Fruit fly (Drosophila melanogaster) whole organism, embryonic: ENCODE data around the gene Gycalpha99B.

ENCODE experiments used
- Atf-2 ChIP-seq: fragments of 200-800 bp; sonication (Bioruptor generic); optimal IDR thresholded peaks from 2 replicates; lab custom pipeline; 2016; ENCODE audit warnings: missing biosample characterization, missing genetic modification characterization
- B-H2 ChIP-seq: fragments of 200-800 bp; sonication (Bioruptor generic); optimal IDR thresholded peaks from 2 replicates; lab custom pipeline; 2018; ENCODE audit warnings: missing biosample characterization, mild to moderate bottlenecking, missing genetic modification characterization
- CG10147 ChIP-seq: fragments of 200-800 bp; sonication (Bioruptor generic); optimal IDR thresholded peaks from 2 replicates; lab custom pipeline; 2019; ENCODE audit warnings: missing biosample characterization, mild to moderate bottlenecking, missing genetic modification characterization, moderate library complexity
- CG10543 ChIP-seq: fragments of 200-800 bp; sonication (Bioruptor generic); optimal IDR thresholded peaks from 3 replicates; lab custom pipeline; 2017; ENCODE audit warnings: missing biosample characterization, mild to moderate bottlenecking, missing genetic modification characterization, moderate library complexity
- CG12155 ChIP-seq: fragments of 200-800 bp; sonication (Bioruptor generic); optimal IDR thresholded peaks from 3 replicates; lab custom pipeline; 2016; ENCODE audit warnings: missing biosample characterization, missing genetic modification characterization
- CG13775 ChIP-seq: fragments of 200-800 bp; sonication (Bioruptor generic); optimal IDR thresholded peaks from 3 replicates; lab custom pipeline; 2017; ENCODE audit warnings: missing biosample characterization, mild to moderate bottlenecking, missing genetic modification characterization
- CG14710 ChIP-seq: fragments of 200-800 bp; sonication (Bioruptor generic); optimal IDR thresholded peaks from 3 replicates; lab custom pipeline; 2019; ENCODE audit warnings: missing biosample characterization, mild to moderate bottlenecking, missing genetic modification characterization, moderate library complexity
- CG32767 ChIP-seq: fragments of 200-800 bp; sonication (Bioruptor generic); IDR thresholded peaks from 2 replicates; pipeline ENCODE4 v1.3.6; 2022; ENCODE audit warnings: missing biosample characterization, missing genetic modification characterization
- CG34224 ChIP-seq: fragments of 200-800 bp; sonication (Bioruptor generic); IDR thresholded peaks from 3 replicates; pipeline ENCODE4 v1.3.6; 2022; ENCODE audit warnings: missing biosample characterization, missing genetic modification characterization; ENCODE audit not compliant: partially characterized antibody
- CG42726 ChIP-seq: fragments of 200-800 bp; sonication (Bioruptor generic); IDR thresholded peaks from 2 replicates; pipeline ENCODE4 v1.3.6; 2022; ENCODE audit warnings: missing biosample characterization, missing genetic modification characterization; ENCODE audit not compliant: partially characterized antibody
- CG4328 ChIP-seq: fragments of 200-800 bp; sonication (Bioruptor generic); optimal IDR thresholded peaks from 3 replicates; lab custom pipeline; 2017; ENCODE audit warnings: missing biosample characterization, missing genetic modification reagents, missing genetic modification characterization
- CG4360 ChIP-seq: fragments of 200-800 bp; sonication (Bioruptor generic); IDR thresholded peaks from 2 replicates; pipeline ENCODE4 v1.3.6; 2022; ENCODE audit warnings: missing biosample characterization, missing genetic modification characterization
- CG4617 ChIP-seq: fragments of 200-800 bp; sonication (Bioruptor generic); optimal IDR thresholded peaks from 3 replicates; lab custom pipeline; 2016; ENCODE audit warnings: missing biosample characterization, missing genetic modification characterization, borderline replicate concordance
- CG6175 ChIP-seq: fragments of 200-800 bp; sonication (Bioruptor generic); IDR thresholded peaks from 3 replicates; pipeline ENCODE4 v1.3.6; 2022; ENCODE audit warnings: missing biosample characterization, missing genetic modification characterization
- CG8924 ChIP-seq: fragments of 200-800 bp; optimal IDR thresholded peaks from 3 replicates; lab custom pipeline; 2019; ENCODE audit warnings: missing biosample characterization, mild to moderate bottlenecking, missing genetic modification characterization, moderate library complexity
- CTCF ChIP-seq: fragments of 200-800 bp; sonication (Bioruptor generic); optimal IDR thresholded peaks from 2 replicates; lab custom pipeline; 2017; ENCODE audit warnings: missing biosample characterization, mild to moderate bottlenecking, missing genetic modification characterization, moderate library complexity
- CoRest ChIP-seq: fragments of 200-800 bp; sonication (Bioruptor generic); optimal IDR thresholded peaks from 3 replicates; lab custom pipeline; 2018; ENCODE audit warnings: missing biosample characterization, mild to moderate bottlenecking, missing genetic modification characterization, moderate library complexity
- E2f1 ChIP-seq: fragments of 200-800 bp; sonication (Bioruptor generic); IDR thresholded peaks from 2 replicates; pipeline ENCODE4 v1.3.6; 2022; ENCODE audit warnings: missing biosample characterization, missing genetic modification characterization
- HLH4C ChIP-seq: fragments of 200-800 bp; sonication (Bioruptor generic); IDR thresholded peaks from 3 replicates; pipeline ENCODE4 v1.3.6; 2022; ENCODE audit warnings: missing biosample characterization, missing genetic modification characterization; ENCODE audit not compliant: partially characterized antibody
- HmgZ ChIP-seq: fragments of 200-800 bp; sonication (Bioruptor generic); optimal IDR thresholded peaks from 2 replicates; lab custom pipeline; 2018; ENCODE audit warnings: missing biosample characterization, mild to moderate bottlenecking, missing genetic modification characterization
- Hr3 ChIP-seq: fragments of 200-800 bp; sonication (Bioruptor generic); optimal IDR thresholded peaks from 3 replicates; lab custom pipeline; 2016; ENCODE audit warnings: missing biosample characterization, missing genetic modification characterization
- MESR4 ChIP-seq: fragments of 200-800 bp; sonication (Bioruptor generic); optimal IDR thresholded peaks from 2 replicates; lab custom pipeline; 2018; ENCODE audit warnings: missing biosample characterization, mild to moderate bottlenecking, missing genetic modification characterization, moderate library complexity
- Med ChIP-seq: fragments of 200-800 bp; sonication (Bioruptor generic); peaks from one replicate; lab custom pipeline; 2016; ENCODE audit warnings: missing biosample characterization, missing genetic modification characterization, mild to moderate bottlenecking, inconsistent platforms, moderate library complexity
- Oli ChIP-seq: fragments of 200-800 bp; sonication (Bioruptor generic); optimal IDR thresholded peaks from 2 replicates; lab custom pipeline; 2018; ENCODE audit warnings: missing biosample characterization, mild to moderate bottlenecking, missing genetic modification characterization, moderate library complexity
- Optix ChIP-seq: fragments of 200-800 bp; sonication (Bioruptor generic); IDR thresholded peaks from 3 replicates; pipeline ENCODE4 v1.3.6; 2022; ENCODE audit warnings: missing biosample characterization, missing genetic modification characterization
- PHDP ChIP-seq: fragments of 200-800 bp; sonication (Bioruptor generic); optimal IDR thresholded peaks from 3 replicates; lab custom pipeline; 2018; ENCODE audit warnings: missing biosample characterization, mild to moderate bottlenecking, missing genetic modification characterization, moderate library complexity
- Ravus ChIP-seq: fragments of 200-800 bp; sonication (Bioruptor generic); IDR thresholded peaks from 2 replicates; pipeline ENCODE4 v1.3.6; 2022; ENCODE audit warnings: missing biosample characterization, missing genetic modification characterization
- Rx ChIP-seq: fragments of 200-800 bp; sonication (Bioruptor generic); IDR thresholded peaks from 2 replicates; pipeline ENCODE4 v1.3.6; 2022; ENCODE audit warnings: missing biosample characterization, missing genetic modification characterization
- Scr ChIP-seq: fragments of 200-800 bp; sonication (Bioruptor generic); IDR thresholded peaks from 2 replicates; pipeline ENCODE4 v1.3.6; 2022; ENCODE audit warnings: missing biosample characterization, missing genetic modification characterization; ENCODE audit not compliant: partially characterized antibody
- Sry-δ ChIP-seq: fragments of 200-800 bp; sonication (Bioruptor generic); optimal IDR thresholded peaks from 2 replicates; lab custom pipeline; 2016; ENCODE audit warnings: missing biosample characterization, missing genetic modification characterization
- Stat92E ChIP-seq, 3 experiments: fragments of >200 bp in 2 of 3; fragments of 200-800 bp in 1 of 3; sonication (Bioruptor generic) in 1 of 3; optimal IDR thresholded peaks; 2 replicates each; lab custom pipeline; 2017 to 2019; ENCODE audit warnings: missing biosample characterization in 3 of 3, missing genetic modification characterization in 3 of 3, mild to moderate bottlenecking in 1 of 3, moderate library complexity in 1 of 3
- bsh ChIP-seq, 2 experiments: fragments of 200-800 bp; sonication (Bioruptor generic); optimal IDR thresholded peaks; 2 replicates each; lab custom pipeline; 2017 to 2018; ENCODE audit warnings: mild to moderate bottlenecking in 2 of 2, missing biosample characterization in 2 of 2, missing genetic modification characterization in 2 of 2, moderate library complexity in 1 of 2
- crol ChIP-seq: fragments of 200-800 bp; sonication (Bioruptor generic); IDR thresholded peaks from 2 replicates; pipeline ENCODE4 v1.3.6; 2022; ENCODE audit warnings: missing biosample characterization, missing genetic modification characterization
- disco-r ChIP-seq: fragments of 200-800 bp; sonication (Bioruptor generic); optimal IDR thresholded peaks from 2 replicates; lab custom pipeline; 2016; ENCODE audit warnings: missing biosample characterization, missing genetic modification characterization
- dysf ChIP-seq: fragments of 200-800 bp; sonication (Bioruptor generic); IDR thresholded peaks from 3 replicates; pipeline ENCODE4 v1.3.6; 2022; ENCODE audit warnings: missing biosample characterization, missing genetic modification characterization
- gfzf ChIP-seq: fragments of 200-800 bp; sonication (Bioruptor generic); optimal IDR thresholded peaks from 2 replicates; lab custom pipeline; 2016; ENCODE audit warnings: missing biosample characterization, mild to moderate bottlenecking, missing genetic modification characterization, moderate library complexity
- insv ChIP-seq, 2 experiments: fragments of 200-800 bp; sonication (Bioruptor generic); optimal IDR thresholded peaks; 3 replicates each; lab custom pipeline; 2016 to 2018; ENCODE audit warnings: missing biosample characterization in 2 of 2, missing genetic modification characterization in 2 of 2
- lbe ChIP-seq: fragments of 200-800 bp; sonication (Bioruptor generic); optimal IDR thresholded peaks from 2 replicates; lab custom pipeline; 2016; ENCODE audit warnings: missing biosample characterization, mild to moderate bottlenecking, missing genetic modification characterization
- mirr ChIP-seq: fragments of 200-800 bp; sonication (Bioruptor generic); optimal IDR thresholded peaks from 3 replicates; lab custom pipeline; 2018; ENCODE audit warnings: missing biosample characterization, mild to moderate bottlenecking, missing genetic modification characterization
- nom ChIP-seq: fragments of 200-800 bp; sonication (Bioruptor generic); optimal IDR thresholded peaks from 2 replicates; lab custom pipeline; 2017; ENCODE audit warnings: missing biosample characterization, missing genetic modification characterization, mild to moderate bottlenecking, moderate library complexity, missing genetic modification reagents
- pita ChIP-seq: fragments of 200-800 bp; sonication (Bioruptor generic); optimal IDR thresholded peaks from 2 replicates; lab custom pipeline; 2017; ENCODE audit warnings: missing biosample characterization, mild to moderate bottlenecking, missing genetic modification characterization
- pzg ChIP-seq: fragments of 200-800 bp; sonication (Bioruptor generic); optimal IDR thresholded peaks from 3 replicates; lab custom pipeline; 2018; ENCODE audit warnings: missing biosample characterization, mild to moderate bottlenecking, missing genetic modification characterization, moderate library complexity
- repo ChIP-seq: fragments of 200-800 bp; sonication (Bioruptor generic); optimal IDR thresholded peaks from 2 replicates; lab custom pipeline; 2016; ENCODE audit warnings: missing biosample characterization, missing genetic modification characterization
- rib ChIP-seq: fragments of 200-800 bp; sonication (Bioruptor generic); IDR thresholded peaks from 2 replicates; pipeline ENCODE4 v1.3.6; 2022; ENCODE audit warnings: missing biosample characterization, missing genetic modification characterization
- sens-2 ChIP-seq: fragments of 200-800 bp; sonication (Bioruptor generic); IDR thresholded peaks from 2 replicates; pipeline ENCODE4 v1.3.6; 2022; ENCODE audit warnings: missing biosample characterization, missing genetic modification characterization
- sna ChIP-seq: fragments of 200-800 bp; sonication (Bioruptor generic); IDR thresholded peaks from 2 replicates; pipeline ENCODE4 v1.3.6; 2022; ENCODE audit warnings: missing biosample characterization, missing genetic modification characterization; ENCODE audit not compliant: partially characterized antibody
- so ChIP-seq: fragments of 200-800 bp; sonication (Bioruptor generic); IDR thresholded peaks from 3 replicates; pipeline ENCODE4 v1.3.6; 2022; ENCODE audit warnings: missing biosample characterization, missing genetic modification characterization
- wek ChIP-seq: fragments of 200-800 bp; sonication (Bioruptor generic); optimal IDR thresholded peaks from 3 replicates; lab custom pipeline; 2018; ENCODE audit warnings: missing biosample characterization, mild to moderate bottlenecking, missing genetic modification characterization, moderate library complexity
- zf30C ChIP-seq: fragments of 200-800 bp; sonication (Bioruptor generic); optimal IDR thresholded peaks from 3 replicates; lab custom pipeline; 2018; ENCODE audit warnings: missing biosample characterization, mild to moderate bottlenecking, missing genetic modification characterization

Gycalpha99B gene

DNA sequence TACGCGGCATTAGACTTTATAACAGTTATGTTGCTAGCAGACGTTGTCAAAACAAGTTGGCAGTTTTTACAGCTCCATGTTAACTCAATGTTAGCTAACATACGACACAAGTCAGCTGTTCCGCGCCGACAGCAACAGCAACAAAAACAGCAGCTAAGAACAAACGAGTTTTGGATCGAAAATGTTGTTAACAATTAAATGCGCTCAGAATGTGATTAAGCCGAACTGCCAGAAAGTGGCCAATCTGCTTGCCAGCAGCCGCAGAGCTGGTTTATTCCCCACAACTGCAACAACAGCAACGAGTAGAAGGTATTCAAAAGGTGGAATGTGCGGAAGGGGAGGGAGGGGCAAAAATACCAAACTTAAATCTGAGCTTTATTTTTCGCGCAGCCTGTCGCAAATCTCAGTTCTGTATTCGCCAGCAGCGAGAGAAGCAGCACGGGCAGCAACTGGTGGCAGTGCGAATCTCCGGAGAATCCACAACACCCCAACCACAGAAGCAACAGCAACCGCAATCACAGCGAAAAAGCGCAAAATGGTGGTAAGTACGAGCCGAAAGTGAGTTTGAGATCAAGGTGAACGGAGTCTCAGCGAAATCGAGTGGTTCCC, 40.8 kb downstream of the Gycalpha99B start, which contains the start of gene Pcd:
Pcd (plus strand) TSS at position 116 of the 609 bp plus-strand sequence.
- no peak for TF ChIP-seq CG4328 (GFP tag; lab: Kevin White, UChicago)
- TF ChIP-seq zf30C, result no peak
- no peak for TF ChIP-seq dysf (GFP tag; lab: Robert Waterston, UW)
- TF ChIP-seq HLH4C (GFP tag; lab: Robert Waterston, UW), result 0 out of 3 replicates have a peak, but pooled peaks have one; percentile 36
- TF ChIP-seq CG4617, result peak; percentile 5
- TF ChIP-seq Rx, result no peak
- TF ChIP-seq CG6175 (GFP tag; lab: Robert Waterston, UW), result peak; percentile 76; the same call in 2 of the 3 replicates
- peak; percentile 43 for TF ChIP-seq CG10543
- peak; percentile 91 for TF ChIP-seq crol (GFP tag; lab: Robert Waterston, UW)
- TF ChIP-seq Med (GFP tag; lab: Kevin White, UChicago), result peak; percentile 33
- no peak for TF ChIP-seq E2f1 (GFP tag; lab: Robert Waterston, UW)
- TF ChIP-seq sens-2 (GFP tag; lab: Robert Waterston, UW), result 0 out of 2 replicates have a peak, but pooled peaks have one; percentile 29
- peak; percentile 1 for TF ChIP-seq CG14710
- no peak for TF ChIP-seq CG13775
- TF ChIP-seq Atf-2 (GFP tag; lab: Kevin White, UChicago), result no peak
- peak; percentile 38 for TF ChIP-seq gfzf (GFP tag; lab: Kevin White, UChicago)
- peak; percentile 73 for TF ChIP-seq rib (GFP tag; lab: Robert Waterston, UW)
- TF ChIP-seq repo (GFP tag; lab: Kevin White, UChicago), result no peak
- peak in 1 of 2 experiments; percentile 24 for TF ChIP-seq bsh (GFP tag; optimal IDR thresholded peaks at IDR 0.05; lab: Kevin White, UChicago)
- no peak for TF ChIP-seq pita (GFP tag; lab: Kevin White, UChicago)
- peak; percentile 70 for TF ChIP-seq CG8924
- peak; percentile 50 for TF ChIP-seq pzg (GFP tag; lab: Kevin White, UChicago)
- peak in 1 of 3 experiments; percentile 53 for TF ChIP-seq Stat92E (GFP tag; optimal IDR thresholded peaks at IDR 0.05; lab: Kevin White, UChicago)
- TF ChIP-seq CG34224 (GFP tag; lab: Robert Waterston, UW), result peak; percentile 49; the same call in 1 of the 3 replicates
- TF ChIP-seq mirr (GFP tag; lab: Kevin White, UChicago), result peak; percentile 7
- no peak for TF ChIP-seq CoRest (tag; lab: Kevin White, UChicago)
- TF ChIP-seq Ravus (GFP tag; lab: Robert Waterston, UW), result no peak
- peak; percentile 63 for TF ChIP-seq CG4360 (GFP tag; lab: Robert Waterston, UW)
- peak; percentile 24; the same call in 1 of the 2 replicates for TF ChIP-seq sna (GFP tag; lab: Robert Waterston, UW)
- peak; percentile 56 for TF ChIP-seq MESR4 (GFP tag; lab: Kevin White, UChicago)
- TF ChIP-seq CTCF (GFP tag; lab: Kevin White, UChicago), result no peak
- no peak for TF ChIP-seq wek (GFP tag; lab: Kevin White, UChicago)
- TF ChIP-seq Hr3 (GFP tag; lab: Kevin White, UChicago), result no peak
- TF ChIP-seq disco-r (GFP tag; lab: Kevin White, UChicago), result no peak
- no peak for TF ChIP-seq so (GFP tag; lab: Robert Waterston, UW)
- peak in 1 of 2 experiments; percentile 46 for TF ChIP-seq insv (GFP tag; optimal IDR thresholded peaks at IDR 0.05; lab: Kevin White, UChicago)
- 0 out of 2 replicates have a peak, but pooled peaks have one; percentile 17 for TF ChIP-seq Scr (GFP tag; lab: Robert Waterston, UW)
- TF ChIP-seq CG32767 (GFP tag; lab: Robert Waterston, UW), result 0 out of 2 replicates have a peak, but pooled peaks have one; percentile 21
- peak; percentile 4 for TF ChIP-seq Sry-δ (GFP tag; lab: Kevin White, UChicago)
- no peak for TF ChIP-seq Optix (GFP tag; lab: Robert Waterston, UW)
- TF ChIP-seq PHDP, result no peak
- TF ChIP-seq CG10147, result no peak
- TF ChIP-seq CG42726 (GFP tag; lab: Robert Waterston, UW), result 0 out of 2 replicates have a peak, but pooled peaks have one; percentile 17
- TF ChIP-seq nom (GFP tag; lab: Kevin White, UChicago), result peak; percentile 52
- TF ChIP-seq HmgZ (tag; lab: Kevin White, UChicago), result peak; percentile 7
- no peak for TF ChIP-seq lbe (GFP tag; lab: Kevin White, UChicago)
- TF ChIP-seq Oli (tag; lab: Kevin White, UChicago), result no peak
- TF ChIP-seq B-H2, result peak; percentile 51
- peak; percentile 97 for TF ChIP-seq CG12155 (GFP tag; lab: Kevin White, UChicago)
